Worm (Caenorhabditis elegans) whole organism, L4 larva: Measurements from ENCODE around the gene ugtp-1.
A peak's percentile ranks its signal among the peaks of the same experiment; 100 is the strongest.

Experiments used
- R02D3.7 ChIP-seq: fragments of 150-350 bp; sonication (generic microtip); optimal IDR thresholded peaks from 3 replicates; lab custom pipeline; 2014; ENCODE audit warnings: missing biosample characterization, missing genetic modification characterization
- T20F7.1 ChIP-seq: fragments of 200-800 bp; sonication (Bioruptor generic); optimal IDR thresholded peaks from 2 replicates; lab custom pipeline; 2018; ENCODE audit warnings: mild to moderate bottlenecking, missing genetic modification characterization, missing compliant biosample characterization
- T26A8.4 ChIP-seq: fragments of 200-800 bp; sonication (Bioruptor generic); IDR thresholded peaks from 2 replicates; pipeline ENCODE4 v1.3.6; 2022; ENCODE audit warnings: missing genetic modification characterization, missing compliant biosample characterization
- Y105C5A.15 ChIP-seq: fragments of 200-800 bp; sonication (Bioruptor generic); IDR thresholded peaks from 2 replicates; pipeline ENCODE4 v1.3.6; 2022; ENCODE audit warnings: missing genetic modification characterization, missing compliant biosample characterization
- Y48G9A.11 ChIP-seq: fragments of 200-800 bp; sonication (Bioruptor generic); IDR thresholded peaks from 2 replicates; pipeline ENCODE4 v1.3.6; 2022; ENCODE audit warnings: missing genetic modification reagents, missing genetic modification characterization, missing compliant biosample characterization
- aha-1 ChIP-seq: fragments of 150-350 bp; peaks from one replicate; lab custom pipeline; 2014; ENCODE audit warnings: missing biosample characterization, missing genetic modification characterization
- arid-1 ChIP-seq: fragments of 200-800 bp; sonication (Bioruptor generic); conservative IDR thresholded peaks from 2 replicates; pipeline ENCODE4 v1.3.6; 2022; ENCODE audit warnings: missing genetic modification reagents, missing genetic modification characterization, missing compliant biosample characterization
- attf-4 ChIP-seq: sonication (generic microtip); optimal IDR thresholded peaks from 3 replicates; lab custom pipeline; 2017; ENCODE audit warnings: missing biosample characterization, missing genetic modification characterization
- ceh-20 ChIP-seq: fragments of 200-800 bp; sonication (Bioruptor generic); IDR thresholded peaks from 2 replicates; pipeline ENCODE4 v1.3.6; 2022; ENCODE audit warnings: missing genetic modification reagents, missing genetic modification characterization, missing compliant biosample characterization
- ceh-32 ChIP-seq: sonication (generic microtip); optimal IDR thresholded peaks from 2 replicates; lab custom pipeline; 2016; ENCODE audit warnings: mild to moderate bottlenecking, missing genetic modification characterization, missing compliant biosample characterization; ENCODE audit not compliant: poor library complexity
- ceh-62 ChIP-seq: sonication (generic microtip); optimal IDR thresholded peaks from 2 replicates; lab custom pipeline; 2017; ENCODE audit warnings: missing biosample characterization, missing genetic modification characterization
- ceh-82 ChIP-seq: sonication (generic microtip); optimal IDR thresholded peaks from 2 replicates; lab custom pipeline; 2017; ENCODE audit warnings: missing biosample characterization, missing genetic modification characterization
- ces-1 ChIP-seq: fragments of 150-350 bp; sonication (generic microtip); optimal IDR thresholded peaks from 4 replicates; lab custom pipeline; 2014; ENCODE audit warnings: missing biosample characterization, missing genetic modification reagents, missing genetic modification characterization
- cey-2 ChIP-seq: sonication (generic microtip); optimal IDR thresholded peaks from 3 replicates; lab custom pipeline; 2017; ENCODE audit warnings: missing genetic modification characterization, mild to moderate bottlenecking, missing compliant biosample characterization, antibody characterized with exemption, borderline replicate concordance; ENCODE audit not compliant: insufficient read depth
- ctbp-1 ChIP-seq: fragments of 200-800 bp; sonication (Bioruptor generic); IDR thresholded peaks from 2 replicates; pipeline ENCODE4 v1.3.6; 2022; ENCODE audit warnings: missing genetic modification reagents, missing genetic modification characterization, missing compliant biosample characterization
- daf-16 ChIP-seq, 3 experiments: sonication (generic microtip); optimal IDR thresholded peaks; 2 replicates each; lab custom pipeline; 2016 to 2017; ENCODE audit warnings: missing genetic modification characterization in 3 of 3, missing genetic modification reagents in 3 of 3, mild to moderate bottlenecking in 2 of 3, missing compliant biosample characterization in 2 of 3, missing biosample characterization in 1 of 3, moderate library complexity in 1 of 3
- daf-8 ChIP-seq: fragments of 200-800 bp; sonication (Bioruptor generic); IDR thresholded peaks from 2 replicates; pipeline ENCODE4 v1.3.6; 2022; ENCODE audit warnings: missing genetic modification characterization, missing compliant biosample characterization
- duxl-1 ChIP-seq: sonication (generic microtip); optimal IDR thresholded peaks from 2 replicates; lab custom pipeline; 2016; ENCODE audit warnings: mild to moderate bottlenecking, missing genetic modification characterization, moderate library complexity, missing compliant biosample characterization; ENCODE audit not compliant: poor library complexity
- fkh-10 ChIP-seq: fragments of 150-350 bp; optimal IDR thresholded peaks from 2 replicates; lab custom pipeline; 2014; ENCODE audit warnings: missing biosample characterization, missing genetic modification reagents, missing genetic modification characterization
- fos-1 ChIP-seq: fragments of 150-350 bp; optimal IDR thresholded peaks from 2 replicates; lab custom pipeline; 2014; ENCODE audit warnings: missing biosample characterization, missing genetic modification characterization
- hif-1 ChIP-seq, 2 experiments: sonication (generic microtip); optimal IDR thresholded peaks; 2 replicates each; lab custom pipeline; 2016 to 2017; ENCODE audit warnings: missing compliant biosample characterization in 2 of 2, missing genetic modification characterization in 2 of 2, missing genetic modification reagents in 2 of 2, missing genotype in 2 of 2, mild to moderate bottlenecking in 1 of 2
- hlh-11 ChIP-seq: fragments of 200-800 bp; sonication (Bioruptor generic); optimal IDR thresholded peaks from 2 replicates; lab custom pipeline; 2018; ENCODE audit warnings: mild to moderate bottlenecking, missing genetic modification characterization, missing compliant biosample characterization
- hmg-1.1 ChIP-seq: fragments of 200-800 bp; sonication (Bioruptor generic); IDR thresholded peaks from 2 replicates; pipeline ENCODE4 v1.3.6; 2022; ENCODE audit warnings: missing genetic modification reagents, missing genetic modification characterization, missing compliant biosample characterization
- lin-1 ChIP-seq: fragments of 200-800 bp; sonication (Bioruptor generic); IDR thresholded peaks from 2 replicates; pipeline ENCODE4 v1.3.6; 2022; ENCODE audit warnings: missing genetic modification reagents, missing genetic modification characterization, missing compliant biosample characterization
- lin-13 ChIP-seq: fragments of 150-350 bp; optimal IDR thresholded peaks from 2 replicates; lab custom pipeline; 2014; ENCODE audit warnings: missing biosample characterization, missing genetic modification reagents, missing genetic modification characterization
- lin-15B ChIP-seq: fragments of 150-350 bp; sonication (generic microtip); optimal IDR thresholded peaks from 3 replicates; lab custom pipeline; 2014; ENCODE audit warnings: missing biosample characterization, missing genetic modification characterization
- lin-29 ChIP-seq: fragments of 200-800 bp; sonication (Bioruptor generic); IDR thresholded peaks from 2 replicates; pipeline ENCODE4 v1.3.6; 2022; ENCODE audit warnings: missing genetic modification reagents, missing genetic modification characterization, missing compliant biosample characterization
- lin-38 ChIP-seq: fragments of 200-800 bp; sonication (Bioruptor generic); IDR thresholded peaks from 2 replicates; pipeline ENCODE4 v1.3.6; 2022; ENCODE audit warnings: missing genetic modification reagents, missing genetic modification characterization, missing compliant biosample characterization
- lin-39 ChIP-seq: fragments of 150-350 bp; optimal IDR thresholded peaks from 2 replicates; lab custom pipeline; 2014; ENCODE audit warnings: missing biosample characterization, missing genetic modification reagents, missing genetic modification characterization
- lir-3 ChIP-seq: sonication (generic microtip); optimal IDR thresholded peaks from 2 replicates; lab custom pipeline; 2016; ENCODE audit warnings: mild to moderate bottlenecking, missing genetic modification characterization, missing compliant biosample characterization
- lsy-2 ChIP-seq, 2 experiments: fragments of 150-350 bp in 1 of 2; sonication (generic microtip) in 1 of 2; optimal IDR thresholded peaks; 2 replicates each; lab custom pipeline; 2014 to 2017; ENCODE audit warnings: missing biosample characterization in 2 of 2, missing genetic modification characterization in 2 of 2
- madf-5 ChIP-seq, 2 experiments: fragments of 200-800 bp; sonication (Bioruptor generic); IDR thresholded peaks; 2 replicates each; pipeline ENCODE4 v1.3.6; 2022; ENCODE audit warnings: missing compliant biosample characterization in 2 of 2, missing genetic modification characterization in 2 of 2
- madf-9 ChIP-seq: fragments of 200-800 bp; sonication (Bioruptor generic); conservative IDR thresholded peaks from 2 replicates; pipeline ENCODE4 v1.3.6; 2022; ENCODE audit warnings: missing genetic modification reagents, missing genetic modification characterization, missing compliant biosample characterization
- mdt-29 ChIP-seq: fragments of 200-800 bp; sonication (Bioruptor generic); IDR thresholded peaks from 2 replicates; pipeline ENCODE4 v1.3.6; 2022; ENCODE audit warnings: missing genetic modification reagents, missing genetic modification characterization, missing compliant biosample characterization
- mep-1 ChIP-seq: fragments of 150-350 bp; sonication (generic microtip); optimal IDR thresholded peaks from 3 replicates; lab custom pipeline; 2014; ENCODE audit warnings: missing biosample characterization, missing genetic modification characterization
- nhr-10 ChIP-seq: fragments of 150-350 bp; optimal IDR thresholded peaks from 2 replicates; lab custom pipeline; 2014; ENCODE audit warnings: missing biosample characterization, missing genetic modification characterization
- nhr-28 ChIP-seq: fragments of 150-350 bp; optimal IDR thresholded peaks from 2 replicates; lab custom pipeline; 2014; ENCODE audit warnings: missing biosample characterization, missing genetic modification characterization
- nhr-41 ChIP-seq: fragments of 200-800 bp; sonication (Bioruptor generic); IDR thresholded peaks from 2 replicates; pipeline ENCODE4 v1.3.6; 2022; ENCODE audit warnings: missing genetic modification reagents, missing genetic modification characterization, missing compliant biosample characterization
- nhr-42 ChIP-seq: fragments of 200-800 bp; sonication (Bioruptor generic); IDR thresholded peaks from 2 replicates; pipeline ENCODE4 v1.3.6; 2022; ENCODE audit warnings: missing genetic modification characterization, missing compliant biosample characterization
- nhr-48 ChIP-seq: sonication (generic microtip); optimal IDR thresholded peaks from 2 replicates; lab custom pipeline; 2016; ENCODE audit warnings: mild to moderate bottlenecking, missing genetic modification characterization, missing compliant biosample characterization
- php-3 ChIP-seq: fragments of 200-800 bp; sonication (Bioruptor generic); IDR thresholded peaks from 2 replicates; pipeline ENCODE4 v1.3.6; 2022; ENCODE audit warnings: missing genetic modification reagents, missing genetic modification characterization, missing compliant biosample characterization
- pqm-1 ChIP-seq: sonication (generic microtip); optimal IDR thresholded peaks from 2 replicates; lab custom pipeline; 2017; ENCODE audit warnings: missing biosample characterization, missing genetic modification characterization
- sdz-12 ChIP-seq: fragments of 200-800 bp; sonication (Bioruptor generic); optimal IDR thresholded peaks from 2 replicates; lab custom pipeline; 2018; ENCODE audit warnings: mild to moderate bottlenecking, missing genetic modification characterization, missing compliant biosample characterization
- spr-1 ChIP-seq: sonication (generic microtip); optimal IDR thresholded peaks from 2 replicates; lab custom pipeline; 2016; ENCODE audit warnings: mild to moderate bottlenecking, missing genetic modification characterization, missing compliant biosample characterization
- spr-3 ChIP-seq: fragments of 200-800 bp; sonication (Bioruptor generic); optimal IDR thresholded peaks from 2 replicates; lab custom pipeline; 2018; ENCODE audit warnings: mild to moderate bottlenecking, missing genetic modification characterization, missing compliant biosample characterization
- unc-39 ChIP-seq: sonication (generic microtip); optimal IDR thresholded peaks from 2 replicates; lab custom pipeline; 2017; ENCODE audit warnings: missing biosample characterization, missing genetic modification characterization
- zfp-3 ChIP-seq: fragments of 200-800 bp; sonication (Bioruptor generic); conservative IDR thresholded peaks from 2 replicates; pipeline ENCODE4 v1.3.6; 2022; ENCODE audit warnings: missing genetic modification reagents, missing genetic modification characterization, missing compliant biosample characterization
- zip-2 ChIP-seq: fragments of 150-350 bp; optimal IDR thresholded peaks from 2 replicates; lab custom pipeline; 2014; ENCODE audit warnings: missing biosample characterization, missing genetic modification characterization
- ztf-11 ChIP-seq: fragments of 150-350 bp; optimal IDR thresholded peaks from 2 replicates; lab custom pipeline; 2014; ENCODE audit warnings: missing biosample characterization, missing genetic modification characterization
- ztf-7 ChIP-seq: fragments of 150-350 bp; optimal IDR thresholded peaks from 2 replicates; lab custom pipeline; 2014; ENCODE audit warnings: missing biosample characterization, missing genetic modification characterization

Gene ugtp-1

ce11 chrIII:8795595-8796141 is 45.2 kb upstream of the ugtp-1 start (continued):
- TF ChIP-seq hmg-1.1 (GFP tag; lab: Robert Waterston, UW) (peak; percentile 98), T20F7.1 (GFP tag; lab: Kevin White, UChicago) (peak; percentile 77), ceh-32 (tag; lab: Kevin White, UChicago) (peak; percentile 64), R02D3.7 (tag; lab: Kevin White, UChicago) (no peak), ces-1 (GFP tag; lab: Kevin White, UChicago) (peak; percentile 69), lir-3 (tag; lab: Kevin White, UChicago) (no peak), spr-1 (tag; lab: Kevin White, UChicago) (peak; percentile 88), ctbp-1 (GFP tag; lab: Robert Waterston, UW) (peak; percentile 97), nhr-10 (tag; lab: Kevin White, UChicago) (peak; percentile 60), duxl-1 (tag; lab: Kevin White, UChicago) (peak; percentile 64), pqm-1 (peak; percentile 54), lin-29 (GFP tag; lab: Robert Waterston, UW) (peak; percentile 78), nhr-42 (GFP tag; lab: Robert Waterston, UW) (0 out of 2 replicates have a peak, but pooled peaks have one; percentile 52), cey-2 (tag; lab: Kevin White, UChicago) (peak; percentile 71), hlh-11 (peak; percentile 99), hif-1 (tag; optimal IDR thresholded peaks at IDR 0.05; lab: Kevin White, UChicago) (peak; percentile 75 to 88), lin-39 (tag; lab: Kevin White, UChicago) (peak; percentile 53), lsy-2 (tag; optimal IDR thresholded peaks at IDR 0.05; lab: Kevin White, UChicago) (peak; percentile 91 to 93), arid-1 (GFP tag; lab: Robert Waterston, UW) (peak; percentile 88), nhr-28 (tag; lab: Kevin White, UChicago) (peak; percentile 94), mep-1 (tag; lab: Kevin White, UChicago) (peak; percentile 97), ztf-7 (tag; lab: Kevin White, UChicago) (peak; percentile 88), lin-1 (GFP tag; lab: Robert Waterston, UW) (peak; percentile 82; the same call in 1 of the 2 replicates), lin-13 (peak; percentile 94), ceh-82 (tag; lab: Kevin White, UChicago) (no peak), madf-5 (GFP tag; IDR thresholded peaks at IDR 0.05; lab: Robert Waterston, UW) (no peak), fos-1 (tag; lab: Kevin White, UChicago) (peak; percentile 62), lin-38 (peak; percentile 70), mdt-29 (peak; percentile 56; the same call in 1 of the 2 replicates), daf-8 (no peak), lin-15B (tag; lab: Kevin White, UChicago) (no peak), fkh-10 (GFP tag; lab: Kevin White, UChicago) (peak; percentile 96), daf-16 (GFP tag; optimal IDR thresholded peaks at IDR 0.05; lab: Kevin White, UChicago) (peak; percentile 27 to 83), daf-16 (tag; optimal IDR thresholded peaks at IDR 0.05; lab: Kevin White, UChicago) (peak; percentile 60), sdz-12 (GFP tag; lab: Kevin White, UChicago) (no peak), spr-3 (GFP tag; lab: Kevin White, UChicago) (no peak), unc-39 (tag; lab: Kevin White, UChicago) (no peak), ztf-11 (tag; lab: Kevin White, UChicago) (no peak), ceh-62 (tag; lab: Kevin White, UChicago) (no peak), T26A8.4 (peak; percentile 92), zfp-3 (GFP tag; lab: Robert Waterston, UW) (0 out of 2 replicates have a peak, but pooled peaks have one; percentile 14), madf-9 (GFP tag; lab: Robert Waterston, UW) (peak; percentile 64), nhr-41 (GFP tag; lab: Robert Waterston, UW) (no peak), attf-4 (tag; lab: Kevin White, UChicago) (peak; percentile 13), ceh-20 (GFP tag; lab: Robert Waterston, UW) (peak; percentile 89), Y105C5A.15 (no peak), aha-1 (tag; lab: Kevin White, UChicago) (peak; percentile 98), Y48G9A.11 (GFP tag; lab: Robert Waterston, UW) (no peak; the same call in 1 of the 2 replicates), php-3 (GFP tag; lab: Robert Waterston, UW) (peak; percentile 46; the same call in 1 of the 2 replicates), zip-2 (no peak), nhr-48 (tag; lab: Kevin White, UChicago) (peak; percentile 96)
